Worm (Caenorhabditis elegans) whole organism, midembryonic: ENCODE data around the gene ZK669.2.

Experiments used
- T22C8.4 ChIP-seq: fragments of 200-800 bp; sonication (Bioruptor generic); IDR thresholded peaks from 2 replicates; pipeline ENCODE4 v1.3.6; 2022; ENCODE audit warnings: missing genetic modification characterization, missing compliant biosample characterization
- cog-1 ChIP-seq: sonication (generic microtip); optimal IDR thresholded peaks from 2 replicates; lab custom pipeline; 2016; ENCODE audit warnings: missing genetic modification characterization, missing compliant biosample characterization
- flt-1 ChIP-seq: fragments of 200-800 bp; sonication (Bioruptor generic); IDR thresholded peaks from 2 replicates; pipeline ENCODE4 v1.3.6; 2022; ENCODE audit warnings: missing genetic modification characterization, missing compliant biosample characterization
- klf-2 ChIP-seq: fragments of 200-800 bp; sonication (Bioruptor generic); conservative IDR thresholded peaks from 2 replicates; pipeline ENCODE4 v1.3.6; 2022; ENCODE audit warnings: missing genetic modification reagents, missing genetic modification characterization, missing compliant biosample characterization
- med-1 ChIP-seq: sonication (generic microtip); optimal IDR thresholded peaks from 2 replicates; lab custom pipeline; 2017; ENCODE audit warnings: missing genetic modification characterization, mild to moderate bottlenecking, missing compliant biosample characterization, antibody characterized with exemption, missing genetic modification reagents; ENCODE audit not compliant: insufficient read depth
- ref-1 ChIP-seq: fragments of 200-800 bp; sonication (Bioruptor generic); conservative IDR thresholded peaks from 2 replicates; pipeline ENCODE4 v1.3.6; 2022; ENCODE audit warnings: missing genetic modification reagents, missing genetic modification characterization, missing compliant biosample characterization
- tab-1 ChIP-seq: fragments of 200-800 bp; sonication (Bioruptor generic); IDR thresholded peaks from 2 replicates; pipeline ENCODE4 v1.3.6; 2022; ENCODE audit warnings: missing genetic modification characterization, missing compliant biosample characterization
- ztf-23 ChIP-seq: fragments of 200-800 bp; sonication (Bioruptor generic); IDR thresholded peaks from 2 replicates; pipeline ENCODE4 v1.3.6; 2022; ENCODE audit warnings: missing genetic modification reagents, missing genetic modification characterization, missing compliant biosample characterization
- ztf-29 ChIP-seq: fragments of 200-800 bp; sonication (Bioruptor generic); IDR thresholded peaks from 2 replicates; pipeline ENCODE4 v1.3.6; 2022; ENCODE audit warnings: missing genetic modification reagents, missing genetic modification characterization, missing compliant biosample characterization

ZK669.2 gene

ce11 chrII:7938078-7938477, at the start of gene ZK669.2:
ZK669.2 (minus strand) TSS chrII:7938178.
- TF ChIP-seq klf-2 (no peak), flt-1 (GFP tag; lab: Robert Waterston, UW) (no peak), tab-1 (GFP tag; lab: Robert Waterston, UW) (no peak), ztf-23 (GFP tag; lab: Robert Waterston, UW) (no peak), med-1 (no peak), ztf-29 (GFP tag; lab: Robert Waterston, UW) (no peak), ref-1 (GFP tag; lab: Robert Waterston, UW) (no peak), T22C8.4 (no peak), cog-1 (tag; lab: Kevin White, UChicago) (no peak)

- no peak for TF ChIP-seq klf-2
- TF ChIP-seq tab-1 (GFP tag; lab: Robert Waterston, UW) = no peak
- no peak for TF ChIP-seq cog-1 (tag; lab: Kevin White, UChicago)
- TF ChIP-seq flt-1 (GFP tag; lab: Robert Waterston, UW) = no peak
- TF ChIP-seq ztf-29 (GFP tag; lab: Robert Waterston, UW) = no peak
- TF ChIP-seq med-1 = no peak
- no peak for TF ChIP-seq ztf-23 (GFP tag; lab: Robert Waterston, UW)
- no peak for TF ChIP-seq T22C8.4
- no peak for TF ChIP-seq ref-1 (GFP tag; lab: Robert Waterston, UW)
These were observed 49.0 kb upstream of the ZK669.2 start for ce11 chrII:7986928-7987327.

- TF ChIP-seq tab-1 (GFP tag; lab: Robert Waterston, UW) (no peak), ztf-23 (GFP tag; lab: Robert Waterston, UW) (no peak), cog-1 (tag; lab: Kevin White, UChicago) (no peak), flt-1 (GFP tag; lab: Robert Waterston, UW) (no peak), ztf-29 (GFP tag; lab: Robert Waterston, UW) (no peak), T22C8.4 (no peak), ref-1 (GFP tag; lab: Robert Waterston, UW) (no peak), klf-2 (no peak), med-1 (no peak)
These were observed 47.1 kb upstream of the ZK669.2 start for ce11 chrII:7985029-7985428.

- TF ChIP-seq ztf-29 (GFP tag; lab: Robert Waterston, UW) = no peak
- TF ChIP-seq flt-1 (GFP tag; lab: Robert Waterston, UW) = no peak
- TF ChIP-seq med-1 = no peak
- TF ChIP-seq cog-1 (tag; lab: Kevin White, UChicago) = no peak
- no peak for TF ChIP-seq ztf-23 (GFP tag; lab: Robert Waterston, UW)
- no peak for TF ChIP-seq ref-1 (GFP tag; lab: Robert Waterston, UW)
- TF ChIP-seq T22C8.4 = no peak
- TF ChIP-seq klf-2 = no peak
- no peak for TF ChIP-seq tab-1 (GFP tag; lab: Robert Waterston, UW)
These were observed 46.1 kb upstream of the ZK669.2 start for ce11 chrII:7984071-7984470.

- TF ChIP-seq T22C8.4 (no peak), cog-1 (tag; lab: Kevin White, UChicago) (no peak)
These were observed 45.5 kb upstream of the ZK669.2 start for ce11 chrII:7983454-7983853.

ce11 chrII:7981084-7981483, 43.1 kb upstream of the ZK669.2 start:
- TF ChIP-seq med-1 = no peak
- no peak for TF ChIP-seq T22C8.4
- no peak for TF ChIP-seq ztf-23 (GFP tag; lab: Robert Waterston, UW)
- TF ChIP-seq ref-1 (GFP tag; lab: Robert Waterston, UW) = no peak

- no peak for TF ChIP-seq klf-2
- TF ChIP-seq T22C8.4 = no peak
- TF ChIP-seq flt-1 (GFP tag; lab: Robert Waterston, UW) = no peak
- no peak for TF ChIP-seq ztf-23 (GFP tag; lab: Robert Waterston, UW)
- TF ChIP-seq tab-1 (GFP tag; lab: Robert Waterston, UW) = no peak
- no peak for TF ChIP-seq ref-1 (GFP tag; lab: Robert Waterston, UW)
- no peak for TF ChIP-seq cog-1 (tag; lab: Kevin White, UChicago)
- no peak for TF ChIP-seq ztf-29 (GFP tag; lab: Robert Waterston, UW)
- no peak for TF ChIP-seq med-1
These were observed 39.5 kb upstream of the ZK669.2 start for ce11 chrII:7977513-7977912.

ce11 chrII:7976308-7976707, 38.3 kb upstream of the ZK669.2 start, which contains the start of gene DH11.5:
DH11.5 (plus strand) TSS chrII:7976608.
- TF ChIP-seq klf-2 = no peak
- TF ChIP-seq med-1 = no peak
- no peak for TF ChIP-seq tab-1 (GFP tag; lab: Robert Waterston, UW)
- no peak for TF ChIP-seq ztf-23 (GFP tag; lab: Robert Waterston, UW)
- TF ChIP-seq flt-1 (GFP tag; lab: Robert Waterston, UW) = no peak
- no peak for TF ChIP-seq cog-1 (tag; lab: Kevin White, UChicago)
- TF ChIP-seq ref-1 (GFP tag; lab: Robert Waterston, UW) = no peak
- TF ChIP-seq T22C8.4 = no peak
- no peak for TF ChIP-seq ztf-29 (GFP tag; lab: Robert Waterston, UW)

- TF ChIP-seq ztf-29 (GFP tag; lab: Robert Waterston, UW) = no peak
- TF ChIP-seq cog-1 (tag; lab: Kevin White, UChicago) = no peak
- TF ChIP-seq klf-2 = no peak
- TF ChIP-seq ztf-23 (GFP tag; lab: Robert Waterston, UW) = no peak
- TF ChIP-seq ref-1 (GFP tag; lab: Robert Waterston, UW) = no peak
- TF ChIP-seq med-1 = no peak
- TF ChIP-seq flt-1 (GFP tag; lab: Robert Waterston, UW) = no peak
- no peak for TF ChIP-seq tab-1 (GFP tag; lab: Robert Waterston, UW)
- TF ChIP-seq T22C8.4 = no peak
These were observed 36.3 kb upstream of the ZK669.2 start for ce11 chrII:7974189-7974823.

- no peak for TF ChIP-seq med-1
- no peak for TF ChIP-seq ztf-23 (GFP tag; lab: Robert Waterston, UW)
- TF ChIP-seq ztf-29 (GFP tag; lab: Robert Waterston, UW) = no peak
- TF ChIP-seq tab-1 (GFP tag; lab: Robert Waterston, UW) = no peak
- TF ChIP-seq flt-1 (GFP tag; lab: Robert Waterston, UW) = no peak
- no peak for TF ChIP-seq T22C8.4
- no peak for TF ChIP-seq ref-1 (GFP tag; lab: Robert Waterston, UW)
- TF ChIP-seq klf-2 = no peak
- TF ChIP-seq cog-1 (tag; lab: Kevin White, UChicago) = no peak
These were observed 30.4 kb upstream of the ZK669.2 start for ce11 chrII:7968393-7968792.
